Fruit fly (Drosophila melanogaster) whole organism, wandering third instar larva: ENCODE results near the gene CG16779.

Source experiments
- Abd-B ChIP-seq: fragments of >200 bp; optimal IDR thresholded peaks from 2 replicates; lab custom pipeline; 2017; ENCODE audit warnings: missing biosample characterization, missing genetic modification characterization
- CG32264 ChIP-seq: fragments of 200-800 bp; sonication (Bioruptor generic); optimal IDR thresholded peaks from 2 replicates; lab custom pipeline; 2016; ENCODE audit warnings: missing biosample characterization, missing genetic modification characterization
- CG9705 ChIP-seq: fragments of 200-800 bp; sonication (Bioruptor generic); optimal IDR thresholded peaks from 2 replicates; lab custom pipeline; 2018; ENCODE audit warnings: missing biosample characterization, mild to moderate bottlenecking, missing genetic modification characterization
- CrebA ChIP-seq: fragments of 200-800 bp; sonication (Bioruptor generic); optimal IDR thresholded peaks from 2 replicates; lab custom pipeline; 2016; ENCODE audit warnings: missing biosample characterization, mild to moderate bottlenecking, missing genetic modification characterization, borderline replicate concordance
- Dfd ChIP-seq: fragments of >200 bp; optimal IDR thresholded peaks from 2 replicates; lab custom pipeline; 2017; ENCODE audit warnings: missing biosample characterization, missing genetic modification characterization
- Dif ChIP-seq: fragments of 200-275, 200-300 bp; sonication (Bioruptor generic); optimal IDR thresholded peaks from 2 replicates; lab custom pipeline; 2018; ENCODE audit warnings: missing biosample characterization, missing genetic modification characterization; ENCODE audit not compliant: partially characterized antibody
- GATAd ChIP-seq: sonication (Bioruptor generic); optimal IDR thresholded peaks from 2 replicates; lab custom pipeline; 2016; ENCODE audit warnings: missing biosample characterization, missing genetic modification characterization
- HLH106 ChIP-seq: fragments of 200-800 bp; optimal IDR thresholded peaks from 3 replicates; lab custom pipeline; 2019; ENCODE audit warnings: missing biosample characterization, mild to moderate bottlenecking, missing genetic modification characterization, moderate library complexity
- Hnf4 ChIP-seq: fragments of 200-800 bp; sonication (Bioruptor generic); optimal IDR thresholded peaks from 2 replicates; lab custom pipeline; 2016; ENCODE audit warnings: missing biosample characterization, mild to moderate bottlenecking, missing genetic modification characterization
- Hr78 ChIP-seq: fragments of >200 bp; optimal IDR thresholded peaks from 2 replicates; lab custom pipeline; 2017; ENCODE audit warnings: missing biosample characterization, missing genetic modification characterization
- Hr83 ChIP-seq: fragments of 200-300 bp; sonication (Bioruptor generic); optimal IDR thresholded peaks from 2 replicates; lab custom pipeline; 2016; ENCODE audit warnings: missing biosample characterization, mild to moderate bottlenecking, missing genetic modification characterization, moderate library complexity; ENCODE audit not compliant: poor library complexity, severe bottlenecking
- Jra ChIP-seq: sonication (Bioruptor generic); optimal IDR thresholded peaks from 2 replicates; lab custom pipeline; 2016; ENCODE audit warnings: missing biosample characterization, missing genetic modification characterization
- Mio ChIP-seq: sonication (Bioruptor generic); optimal IDR thresholded peaks from 2 replicates; lab custom pipeline; 2016; ENCODE audit warnings: missing biosample characterization, missing genetic modification characterization
- Myc ChIP-seq: fragments of >200 bp; optimal IDR thresholded peaks from 2 replicates; lab custom pipeline; 2017
- N ChIP-seq: fragments of >200 bp; optimal IDR thresholded peaks from 2 replicates; lab custom pipeline; 2018; ENCODE audit warnings: missing biosample characterization, missing external identifiers, missing genetic modification characterization
- OdsH ChIP-seq: fragments of 200-800 bp; sonication (Bioruptor generic); optimal IDR thresholded peaks from 2 replicates; lab custom pipeline; 2016; ENCODE audit warnings: missing biosample characterization, mild to moderate bottlenecking, missing genetic modification characterization
- Sp1 ChIP-seq: fragments of 200-800 bp; sonication (Bioruptor generic); optimal IDR thresholded peaks from 3 replicates; lab custom pipeline; 2019; ENCODE audit warnings: missing biosample characterization, mild to moderate bottlenecking, missing genetic modification characterization, moderate library complexity
- Vsx2 ChIP-seq: fragments of 200-300, 225-300 bp; sonication (Bioruptor generic); optimal IDR thresholded peaks from 2 replicates; lab custom pipeline; 2018; ENCODE audit warnings: missing biosample characterization, missing genetic modification characterization; ENCODE audit not compliant: partially characterized antibody
- br ChIP-seq: fragments of 200-800 bp; sonication (Bioruptor generic); optimal IDR thresholded peaks from 2 replicates; lab custom pipeline; 2016; ENCODE audit warnings: missing biosample characterization, missing genetic modification characterization
- brk ChIP-seq: fragments of 200-800 bp; sonication (Bioruptor generic); optimal IDR thresholded peaks from 2 replicates; lab custom pipeline; 2016; ENCODE audit warnings: missing biosample characterization, mild to moderate bottlenecking, missing genetic modification characterization
- dl ChIP-seq, 2 experiments: fragments of 175-275, 200-275 bp in 1 of 2; fragments of 200-275 bp in 1 of 2; sonication (Bioruptor generic); optimal IDR thresholded peaks; lab custom pipeline; 2018; ENCODE audit warnings: mild to moderate bottlenecking in 2 of 2, missing biosample characterization in 2 of 2, missing genetic modification characterization in 2 of 2, moderate library complexity in 2 of 2; ENCODE audit not compliant: partially characterized antibody in 2 of 2, insufficient read depth in 1 of 2
- dmrt93B ChIP-seq: fragments of 200-800 bp; sonication (Bioruptor generic); optimal IDR thresholded peaks from 2 replicates; lab custom pipeline; 2018; ENCODE audit warnings: missing biosample characterization, mild to moderate bottlenecking, missing genetic modification characterization
- dsf ChIP-seq: sonication (Bioruptor generic); optimal IDR thresholded peaks from 2 replicates; lab custom pipeline; 2016; ENCODE audit warnings: missing biosample characterization, missing genetic modification characterization, borderline replicate concordance
- ey ChIP-seq: fragments of 200-800 bp; sonication (Bioruptor generic); optimal IDR thresholded peaks from 2 replicates; lab custom pipeline; 2016; ENCODE audit warnings: missing biosample characterization, missing genetic modification characterization
- foxo ChIP-seq, 2 experiments: fragments of 200-800 bp; sonication (Bioruptor generic); optimal IDR thresholded peaks; 2 replicates in 1 of 2; 3 replicates in 1 of 2; lab custom pipeline; 2016 to 2017; ENCODE audit warnings: missing biosample characterization in 2 of 2, missing genetic modification characterization in 2 of 2
- fru ChIP-seq: fragments of 200-800 bp; sonication (Bioruptor generic); optimal IDR thresholded peaks from 3 replicates; lab custom pipeline; 2016; ENCODE audit warnings: missing biosample characterization, mild to moderate bottlenecking, missing genetic modification characterization
- h ChIP-seq: fragments of 200-800 bp; sonication (Bioruptor generic); optimal IDR thresholded peaks from 3 replicates; lab custom pipeline; 2016; ENCODE audit warnings: missing biosample characterization, mild to moderate bottlenecking, missing genetic modification characterization
- jim ChIP-seq: fragments of 175-275, 200-325 bp; sonication (Bioruptor generic); optimal IDR thresholded peaks from 2 replicates; lab custom pipeline; 2016; ENCODE audit warnings: missing biosample characterization, mild to moderate bottlenecking, missing genetic modification characterization
- lola ChIP-seq: fragments of >200 bp; optimal IDR thresholded peaks from 2 replicates; lab custom pipeline; 2017; ENCODE audit warnings: missing biosample characterization, missing genetic modification characterization
- pan ChIP-seq: fragments of >200 bp; optimal IDR thresholded peaks from 2 replicates; lab custom pipeline; 2017
- psq ChIP-seq: fragments of 200-800 bp; sonication (Bioruptor generic); optimal IDR thresholded peaks from 3 replicates; lab custom pipeline; 2017; ENCODE audit warnings: missing biosample characterization, mild to moderate bottlenecking, missing genetic modification characterization, moderate library complexity
- rgr ChIP-seq: fragments of 200-800 bp; sonication (Bioruptor generic); optimal IDR thresholded peaks from 3 replicates; lab custom pipeline; 2016; ENCODE audit warnings: missing biosample characterization, mild to moderate bottlenecking, missing genetic modification characterization
- sage ChIP-seq: fragments of 200-800 bp; sonication (Bioruptor generic); optimal IDR thresholded peaks from 2 replicates; lab custom pipeline; 2016; ENCODE audit warnings: missing biosample characterization, mild to moderate bottlenecking, missing genetic modification characterization
- tai ChIP-seq: sonication (Bioruptor generic); optimal IDR thresholded peaks from 2 replicates; lab custom pipeline; 2016; ENCODE audit warnings: missing biosample characterization, missing genetic modification characterization
- usp ChIP-seq: fragments of >200 bp; optimal IDR thresholded peaks from 2 replicates; lab custom pipeline; 2017; ENCODE audit warnings: missing biosample characterization, missing genetic modification characterization
- woc ChIP-seq: sonication (Bioruptor generic); optimal IDR thresholded peaks from 2 replicates; lab custom pipeline; 2016; ENCODE audit warnings: missing biosample characterization, mild to moderate bottlenecking, missing genetic modification characterization

CG16779 gene

DNA sequence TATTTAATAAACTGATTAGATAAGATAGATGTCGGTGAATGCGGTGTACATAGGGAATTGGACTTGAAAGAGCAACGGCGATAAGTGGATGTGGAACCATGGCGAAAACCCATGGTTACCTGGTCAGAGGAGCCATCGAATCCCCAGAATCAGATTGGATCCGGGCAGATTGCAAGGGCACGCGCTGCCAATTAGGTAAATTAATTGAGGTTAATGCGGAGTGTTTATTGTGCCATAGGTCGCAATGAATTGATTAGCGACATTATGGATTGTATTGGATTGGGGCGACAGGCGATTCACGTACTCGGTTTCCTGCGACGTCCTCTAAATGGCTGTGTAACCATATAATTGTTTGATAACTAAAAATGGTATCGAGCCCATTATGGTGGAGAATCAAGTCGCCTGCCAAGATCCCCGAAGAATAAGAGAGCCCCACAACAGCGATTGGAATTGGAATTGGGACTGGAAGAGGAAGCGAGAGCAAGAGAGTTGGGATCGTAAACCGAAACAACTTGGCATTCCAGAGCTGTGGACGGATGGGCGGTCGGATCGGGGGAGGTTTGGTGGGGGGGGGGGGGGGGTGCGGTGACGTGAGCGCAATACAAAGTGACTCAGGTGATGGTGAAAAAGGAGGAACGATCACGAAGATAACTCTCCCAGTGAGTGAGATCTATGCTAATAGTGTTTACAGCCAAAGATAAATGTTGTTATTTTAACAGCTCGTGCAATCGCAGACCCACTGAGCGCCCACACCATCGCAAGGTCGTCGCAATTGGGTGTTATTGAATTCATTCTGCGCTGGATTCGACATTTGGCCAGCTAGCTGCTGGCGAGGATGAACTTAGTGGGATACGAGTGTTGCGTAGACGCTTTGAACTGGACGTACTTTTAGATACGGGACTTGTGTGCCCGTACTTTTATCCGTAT lies 8.3 kb upstream of the CG16779 start:
- TF ChIP-seq Myc (lab: Kevin White, UChicago) (no peak), usp (no peak), dl (GFP tag; optimal IDR thresholded peaks at IDR 0.05; lab: Kevin White, UChicago; ENCODE audit: insufficient read depth in 1 of 2, partially characterized antibody in 2 of 2) (peak in 1 of 2 experiments; percentile 61), ey (no peak), psq (no peak), h (peak; percentile 57), lola (GFP tag; lab: Kevin White, UChicago) (no peak), Dif (GFP tag; lab: Kevin White, UChicago) (peak; percentile 56), GATAd (GFP tag; lab: Kevin White, UChicago) (no peak), foxo (GFP tag; optimal IDR thresholded peaks at IDR 0.05; lab: Kevin White, UChicago) (no peak), Mio (GFP tag; lab: Kevin White, UChicago) (no peak), rgr (GFP tag; lab: Kevin White, UChicago) (no peak), Abd-B (GFP tag; lab: Kevin White, UChicago) (no peak)
- TF ChIP-seq, all 38 proteins: peak for 3

DNA sequence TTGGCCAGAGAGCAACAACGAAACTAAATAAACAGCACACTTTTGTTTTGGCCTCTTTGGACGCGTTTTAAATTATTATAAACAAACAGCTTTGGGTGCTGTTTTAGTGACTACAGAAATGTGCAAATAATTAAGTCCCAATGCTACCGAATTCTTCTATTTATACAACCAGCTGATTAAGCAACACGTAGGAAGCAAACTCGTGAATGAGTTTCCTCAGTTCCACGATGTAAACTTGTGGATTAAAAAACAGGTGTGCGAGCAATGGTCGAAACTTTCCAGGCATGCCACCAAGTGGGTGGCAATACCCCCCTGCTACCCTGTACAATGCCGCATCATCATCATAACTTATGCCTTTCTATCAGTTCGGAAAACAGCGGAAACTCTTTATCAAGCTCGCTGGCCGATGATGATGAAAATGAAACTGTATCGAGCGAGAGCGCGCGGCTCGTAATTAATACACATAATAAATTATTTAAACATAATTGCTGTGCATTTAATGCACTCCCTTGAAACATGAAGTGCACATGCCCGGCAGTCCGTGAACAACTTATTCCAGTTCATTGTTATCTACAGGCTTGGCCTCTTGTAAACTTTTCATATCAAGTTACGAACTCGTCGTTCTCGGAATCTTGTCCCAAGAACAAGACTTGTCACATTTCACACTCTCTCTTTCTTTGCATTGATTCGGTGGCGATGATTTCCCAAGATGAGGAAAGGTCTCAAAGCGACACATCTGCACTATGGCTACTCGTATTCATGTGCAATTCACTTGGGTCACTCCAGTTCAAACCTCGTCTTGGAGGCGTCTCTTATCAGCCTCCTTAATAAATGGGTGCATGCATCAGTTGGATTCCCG lies 6.9 kb upstream of the CG16779 start:
- TF ChIP-seq h (peak; percentile 14), Mio (GFP tag; lab: Kevin White, UChicago) (no peak)

DNA sequence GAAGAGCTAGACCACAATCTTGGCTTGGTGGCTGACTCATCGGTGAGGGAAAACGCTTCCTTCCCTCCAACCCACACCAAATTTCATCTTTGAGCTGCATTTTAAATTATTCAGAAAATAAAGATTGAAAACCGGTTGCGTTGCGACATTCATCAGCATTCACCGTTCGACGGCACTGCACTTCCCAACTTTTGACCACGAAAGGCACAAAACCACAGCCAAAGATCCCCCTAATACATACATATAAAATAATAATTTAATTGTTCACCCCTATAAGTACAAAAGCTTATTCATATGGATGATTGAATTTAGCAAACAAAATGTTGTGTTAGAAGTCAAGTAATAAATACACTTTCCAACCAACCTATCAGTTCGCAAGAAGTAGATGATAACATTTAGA lies 5.8 kb upstream of the CG16779 start:
- TF ChIP-seq CG9705 (GFP tag; lab: Kevin White, UChicago) (no peak), usp (no peak), dl (GFP tag; optimal IDR thresholded peaks at IDR 0.05; lab: Kevin White, UChicago; ENCODE audit: insufficient read depth in 1 of 2, partially characterized antibody in 2 of 2) (no peak), foxo (GFP tag; optimal IDR thresholded peaks at IDR 0.05; lab: Kevin White, UChicago) (no peak), N (no peak), Vsx2 (GFP tag; lab: Kevin White, UChicago) (no peak), Dfd (GFP tag; lab: Kevin White, UChicago) (no peak), pan (lab: Kevin White, UChicago) (no peak), GATAd (GFP tag; lab: Kevin White, UChicago) (no peak), Dif (GFP tag; lab: Kevin White, UChicago) (no peak)

DNA sequence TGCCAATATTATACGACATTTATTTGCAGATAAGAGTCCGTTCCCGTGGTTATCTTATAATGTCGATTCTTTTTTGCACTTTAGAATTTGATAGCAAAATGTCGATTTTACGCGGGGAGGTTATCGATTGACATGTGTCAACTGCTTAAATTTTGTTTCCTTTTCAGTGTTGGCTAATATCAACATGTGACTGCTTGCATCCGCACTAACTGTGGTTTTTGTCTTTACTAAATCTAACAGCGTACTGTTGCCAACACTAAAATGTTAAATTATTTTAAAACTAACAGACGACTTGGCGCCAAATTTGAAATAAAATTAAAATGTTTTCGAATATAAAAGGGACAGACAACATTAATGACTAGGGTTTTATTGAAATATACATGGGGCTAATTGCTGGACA lies 3.3 kb upstream of the CG16779 start:
- TF ChIP-seq lola (GFP tag; lab: Kevin White, UChicago), result no peak
- peak in 1 of 2 experiments; percentile 86 for TF ChIP-seq foxo (GFP tag; optimal IDR thresholded peaks at IDR 0.05; lab: Kevin White, UChicago)
- TF ChIP-seq dsf, result peak; percentile 41
- peak; percentile 28 for TF ChIP-seq dmrt93B
- TF ChIP-seq CG9705 (GFP tag; lab: Kevin White, UChicago), result peak; percentile 63
- peak; percentile 55 for TF ChIP-seq fru (GFP tag; lab: Kevin White, UChicago)
- TF ChIP-seq jim, result no peak
- peak; percentile 49 for TF ChIP-seq OdsH (GFP tag; lab: Kevin White, UChicago)
- TF ChIP-seq rgr (GFP tag; lab: Kevin White, UChicago), result peak; percentile 71
- no peak for TF ChIP-seq Dif (GFP tag; lab: Kevin White, UChicago)
- TF ChIP-seq HLH106 (tag; lab: Kevin White, UChicago), result peak; percentile 75
- peak; percentile 8 for TF ChIP-seq N
- TF ChIP-seq Mio (GFP tag; lab: Kevin White, UChicago), result no peak
- TF ChIP-seq tai, result peak; percentile 84
- peak; percentile 90 for TF ChIP-seq Hnf4 (GFP tag; lab: Kevin White, UChicago)
- peak; percentile 78 for TF ChIP-seq Hr83 (GFP tag; lab: Kevin White, UChicago)
- TF ChIP-seq CrebA (GFP tag; lab: Kevin White, UChicago), result peak; percentile 82
- no peak for TF ChIP-seq usp
- peak; percentile 77 for TF ChIP-seq br
- TF ChIP-seq sage, result peak; percentile 56
- peak; percentile 72 for TF ChIP-seq brk (GFP tag; lab: Kevin White, UChicago)
- peak; percentile 41 for TF ChIP-seq Sp1 (GFP tag; lab: Kevin White, UChicago)
- TF ChIP-seq Dfd (GFP tag; lab: Kevin White, UChicago), result no peak
- no peak for TF ChIP-seq Vsx2 (GFP tag; lab: Kevin White, UChicago)
- peak; percentile 18 for TF ChIP-seq woc (GFP tag; lab: Kevin White, UChicago)
- no peak for TF ChIP-seq GATAd (GFP tag; lab: Kevin White, UChicago)
- TF ChIP-seq Hr78, result no peak
- peak; percentile 42 for TF ChIP-seq psq
- no peak for TF ChIP-seq Abd-B (GFP tag; lab: Kevin White, UChicago)
- TF ChIP-seq dl (GFP tag; optimal IDR thresholded peaks at IDR 0.05; lab: Kevin White, UChicago; ENCODE audit: insufficient read depth in 1 of 2, partially characterized antibody in 2 of 2), result no peak
- TF ChIP-seq h, result peak; percentile 78
- no peak for TF ChIP-seq pan (lab: Kevin White, UChicago)
- TF ChIP-seq ey, result peak; percentile 68
- peak; percentile 74 for TF ChIP-seq Myc (lab: Kevin White, UChicago)
- peak; percentile 42 for TF ChIP-seq CG32264 (GFP tag; lab: Kevin White, UChicago)
- TF ChIP-seq Jra (GFP tag; lab: Kevin White, UChicago), result peak; percentile 75
